Worm (Caenorhabditis elegans) whole organism, early embryonic: ENCODE results near the gene pac-1.

Experiments used
- B0310.2 ChIP-seq: sonication (generic microtip); optimal IDR thresholded peaks from 2 replicates; lab custom pipeline; 2016; ENCODE audit warnings: mild to moderate bottlenecking, missing genetic modification characterization, missing compliant biosample characterization
- F13C5.2 ChIP-seq: sonication (generic microtip); optimal IDR thresholded peaks from 2 replicates; lab custom pipeline; 2017; ENCODE audit warnings: mild to moderate bottlenecking, missing genetic modification characterization, inconsistent platforms, missing compliant biosample characterization
- aly-1 ChIP-seq: sonication (generic microtip); optimal IDR thresholded peaks from 2 replicates; lab custom pipeline; 2016; ENCODE audit warnings: missing genetic modification characterization, missing compliant biosample characterization
- ama-1 ChIP-seq: fragments of 150-350 bp; optimal IDR thresholded peaks from 2 replicates; lab custom pipeline; 2014
- ceh-13 ChIP-seq: fragments of 200-800 bp; sonication (Bioruptor generic); optimal IDR thresholded peaks from 2 replicates; lab custom pipeline; 2018; ENCODE audit warnings: mild to moderate bottlenecking, missing genetic modification characterization, missing compliant biosample characterization
- ceh-36 ChIP-seq: sonication (generic microtip); optimal IDR thresholded peaks from 2 replicates; lab custom pipeline; 2016; ENCODE audit warnings: missing genetic modification characterization, inconsistent platforms, missing compliant biosample characterization
- ets-7 ChIP-seq: sonication (generic microtip); optimal IDR thresholded peaks from 2 replicates; lab custom pipeline; 2016; ENCODE audit warnings: missing genotype, missing genetic modification characterization, missing compliant biosample characterization
- flt-1 ChIP-seq: fragments of 200-800 bp; sonication (Bioruptor generic); IDR thresholded peaks from 2 replicates; pipeline ENCODE4 v1.3.6; 2022; ENCODE audit warnings: missing genetic modification characterization, missing compliant biosample characterization
- hmbx-1 ChIP-seq: sonication (generic microtip); optimal IDR thresholded peaks from 2 replicates; lab custom pipeline; 2016; ENCODE audit warnings: mild to moderate bottlenecking, missing genetic modification characterization, missing compliant biosample characterization
- hmg-4 ChIP-seq: fragments of 200-800 bp; sonication (Bioruptor generic); optimal IDR thresholded peaks from 2 replicates; lab custom pipeline; 2018; ENCODE audit warnings: mild to moderate bottlenecking, missing genetic modification characterization, missing compliant biosample characterization
- hnd-1 ChIP-seq: sonication (generic microtip); optimal IDR thresholded peaks from 2 replicates; lab custom pipeline; 2016; ENCODE audit warnings: missing genetic modification characterization, missing compliant biosample characterization
- pes-1 ChIP-seq: fragments of 200-800 bp; sonication (Bioruptor generic); IDR thresholded peaks from 2 replicates; pipeline ENCODE4 v1.3.6; 2022; ENCODE audit warnings: missing genetic modification reagents, missing genetic modification characterization, missing compliant biosample characterization
- scrt-1 ChIP-seq: fragments of 200-800 bp; sonication (Bioruptor generic); IDR thresholded peaks from 2 replicates; pipeline ENCODE4 v1.3.6; 2022; ENCODE audit warnings: missing genetic modification characterization, missing compliant biosample characterization
- sea-1 ChIP-seq: fragments of 200-800 bp; sonication (Bioruptor generic); conservative IDR thresholded peaks from 2 replicates; pipeline ENCODE4 v1.3.6; 2022; ENCODE audit warnings: missing genetic modification characterization, missing compliant biosample characterization
- tbx-11 ChIP-seq: fragments of 200-800 bp; sonication (Bioruptor generic); IDR thresholded peaks from 2 replicates; pipeline ENCODE4 v1.3.6; 2022; ENCODE audit warnings: missing genetic modification characterization, missing compliant biosample characterization
- tbx-37 ChIP-seq: fragments of 200-800 bp; sonication (Bioruptor generic); conservative IDR thresholded peaks from 2 replicates; pipeline ENCODE4 v1.3.6; 2022; ENCODE audit warnings: missing genetic modification reagents, missing genetic modification characterization, missing compliant biosample characterization
- tra-4 ChIP-seq: sonication (generic microtip); optimal IDR thresholded peaks from 2 replicates; lab custom pipeline; 2017; ENCODE audit warnings: missing genetic modification characterization, missing compliant biosample characterization

The pac-1 gene

DNA sequence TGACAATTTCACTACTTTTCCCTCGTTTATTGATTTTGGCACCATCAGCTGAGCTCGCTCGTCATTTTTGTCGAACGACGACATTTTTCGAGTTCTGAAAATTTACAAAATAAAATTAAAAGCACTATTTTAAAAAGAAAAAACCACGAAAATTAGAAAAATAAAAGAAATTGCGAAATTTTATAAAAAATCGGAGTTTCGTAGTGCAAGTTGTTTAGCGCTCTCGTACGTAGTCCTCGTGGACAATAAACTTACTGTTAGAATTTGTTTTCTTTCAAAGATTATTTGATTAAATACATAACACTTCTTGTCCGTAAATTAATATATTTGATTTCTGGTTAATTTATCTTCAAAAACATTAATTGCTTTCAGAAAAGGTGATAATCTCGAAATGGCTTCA lies 4.6 kb upstream of the pac-1 start, which contains the start of the genes ess-2 and F42H10.2:
Gene ess-2, minus strand, starts transcription at position 99 of the 400 bp plus-strand sequence.
Gene F42H10.2, plus strand, starts transcription at position 367 of the 400 bp plus-strand sequence.
- TF ChIP-seq flt-1 (no peak), hmbx-1 (tag; lab: Kevin White, UChicago) (no peak), ama-1 (lab: Kevin White, UChicago) (no peak)

DNA sequence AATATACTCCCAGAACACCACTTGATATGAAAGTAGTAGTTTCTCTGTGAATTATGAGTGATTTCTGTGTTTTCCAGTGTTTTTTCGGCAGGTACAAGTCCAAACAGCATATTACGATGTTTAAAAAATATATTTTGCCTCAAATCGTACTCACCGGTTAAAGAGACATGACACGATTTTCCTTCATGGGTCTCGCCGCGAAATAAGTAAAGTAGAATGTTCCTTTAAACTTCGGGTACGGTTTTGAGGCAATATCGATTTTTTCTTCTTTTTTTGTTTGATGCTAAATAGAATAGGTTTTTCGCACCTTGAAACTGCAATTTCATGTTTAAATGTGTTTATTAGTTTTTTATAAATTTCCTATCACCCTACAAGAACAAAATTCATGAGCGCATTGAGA lies 2.9 kb upstream of the pac-1 start:
- no peak for TF ChIP-seq hmg-4 (GFP tag; lab: Kevin White, UChicago)
- no peak for TF ChIP-seq ama-1 (lab: Kevin White, UChicago)
- TF ChIP-seq F13C5.2 (tag; lab: Kevin White, UChicago): no peak
- TF ChIP-seq ets-7 (tag; lab: Kevin White, UChicago): no peak
- no peak for TF ChIP-seq B0310.2 (tag; lab: Kevin White, UChicago)
- TF ChIP-seq hnd-1: no peak
- no peak for TF ChIP-seq tbx-37 (GFP tag; lab: Robert Waterston, UW)
- no peak for TF ChIP-seq ceh-36 (tag; lab: Kevin White, UChicago)
- TF ChIP-seq tra-4 (tag; lab: Kevin White, UChicago): no peak

DNA sequence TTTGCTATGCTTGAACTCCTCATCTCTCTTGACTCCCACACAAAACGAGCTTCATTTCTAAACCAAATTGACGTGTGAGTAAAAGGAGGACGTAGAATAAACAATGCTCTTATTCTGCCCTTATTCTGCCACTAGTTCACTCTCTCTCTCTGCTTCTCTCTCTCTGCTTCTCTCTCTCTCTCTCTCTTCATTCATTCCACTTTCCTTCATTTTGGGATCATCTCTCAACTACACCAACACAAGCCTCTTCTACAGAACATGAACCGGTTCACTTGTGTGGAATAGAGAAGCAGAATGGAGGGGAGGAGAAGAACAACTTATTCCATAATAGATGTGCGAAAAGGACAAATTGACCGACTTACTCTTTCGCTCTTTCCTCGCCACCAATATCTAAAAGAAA lies 8.5 kb downstream of the pac-1 start:
- TF ChIP-seq hnd-1 (no peak), hmg-4 (GFP tag; lab: Kevin White, UChicago) (peak; percentile 7)

DNA sequence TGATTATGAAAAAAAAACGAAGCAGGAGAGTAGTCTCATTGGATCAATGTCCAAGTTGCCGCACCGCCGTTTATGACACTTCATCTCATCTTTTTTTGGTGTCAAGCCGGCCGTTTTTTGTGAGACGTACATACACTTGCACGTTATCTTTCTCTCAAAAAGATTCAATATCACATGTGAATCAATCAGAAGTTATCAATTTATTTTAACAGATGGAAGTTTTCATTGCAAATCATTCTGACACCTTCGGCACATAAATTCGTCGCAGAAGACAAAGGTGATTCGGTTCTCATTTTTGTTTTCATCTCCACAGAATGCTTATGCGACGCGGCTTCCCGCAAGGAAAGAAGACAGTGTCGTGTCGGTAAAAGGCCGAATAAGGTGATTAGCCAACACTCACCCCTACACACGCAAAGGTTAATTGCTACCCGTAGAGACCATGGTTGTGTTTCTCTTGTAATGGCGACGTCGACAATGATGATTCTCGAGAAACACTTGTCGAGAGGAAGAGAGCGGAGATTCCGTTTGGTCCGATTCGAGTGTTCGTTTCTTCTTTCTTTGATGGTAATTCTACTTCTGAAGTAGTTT lies 9.5 kb downstream of the pac-1 start:
- TF ChIP-seq ama-1 (lab: Kevin White, UChicago) (no peak), sea-1 (GFP tag; lab: Robert Waterston, UW) (0 out of 2 replicates have a peak, but pooled peaks have one; percentile 35)

DNA sequence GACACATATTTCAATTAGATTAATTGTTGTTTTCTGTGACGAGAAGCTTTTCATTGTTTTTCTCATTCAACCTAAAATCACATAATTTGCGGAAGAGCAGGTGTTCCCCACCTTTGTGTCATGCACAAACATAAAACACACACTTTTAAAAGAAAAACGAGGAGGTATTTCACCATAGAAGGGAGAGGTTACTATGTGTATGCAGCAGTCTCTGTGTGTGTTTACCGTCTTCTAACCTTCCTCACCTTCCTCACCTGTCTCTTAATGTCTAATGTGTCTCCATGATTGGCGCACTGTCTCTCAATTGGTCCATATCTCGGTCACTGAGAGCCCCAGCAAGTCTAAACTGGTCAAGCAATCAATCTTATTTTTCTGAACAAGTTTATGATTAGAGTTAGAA lies 11.5 kb downstream of the pac-1 start:
- no peak for TF ChIP-seq scrt-1 (GFP tag; lab: Robert Waterston, UW)
- no peak for TF ChIP-seq ceh-36 (tag; lab: Kevin White, UChicago)
- TF ChIP-seq tra-4 (tag; lab: Kevin White, UChicago): no peak
- TF ChIP-seq hmbx-1 (tag; lab: Kevin White, UChicago): no peak
- TF ChIP-seq hmg-4 (GFP tag; lab: Kevin White, UChicago): peak; percentile 33
- no peak for TF ChIP-seq ceh-13 (GFP tag; lab: Kevin White, UChicago)
- TF ChIP-seq ets-7 (tag; lab: Kevin White, UChicago): no peak

DNA sequence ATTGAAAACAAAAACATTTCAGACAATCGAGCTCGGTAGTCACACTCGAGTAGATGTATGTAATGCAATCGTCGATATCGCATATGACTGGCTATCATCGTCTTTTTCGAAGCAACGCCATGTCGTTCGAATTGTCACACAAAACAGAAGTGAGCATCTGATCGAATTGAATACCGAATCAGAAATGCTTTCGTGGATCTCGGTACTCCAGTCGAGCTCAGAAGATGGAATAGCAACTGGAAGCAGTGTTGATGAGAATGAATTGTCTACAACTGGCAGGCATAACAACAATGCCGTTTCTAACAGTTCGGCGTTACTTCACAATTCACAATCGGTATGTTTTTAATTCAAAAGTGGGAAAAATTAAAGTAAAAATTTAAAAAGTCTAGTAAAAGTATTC lies 14.4 kb downstream of the pac-1 start:
- no peak for TF ChIP-seq ama-1 (lab: Kevin White, UChicago)
- no peak for TF ChIP-seq hmbx-1 (tag; lab: Kevin White, UChicago)
- TF ChIP-seq tbx-37 (GFP tag; lab: Robert Waterston, UW): no peak
- no peak for TF ChIP-seq tbx-11

DNA sequence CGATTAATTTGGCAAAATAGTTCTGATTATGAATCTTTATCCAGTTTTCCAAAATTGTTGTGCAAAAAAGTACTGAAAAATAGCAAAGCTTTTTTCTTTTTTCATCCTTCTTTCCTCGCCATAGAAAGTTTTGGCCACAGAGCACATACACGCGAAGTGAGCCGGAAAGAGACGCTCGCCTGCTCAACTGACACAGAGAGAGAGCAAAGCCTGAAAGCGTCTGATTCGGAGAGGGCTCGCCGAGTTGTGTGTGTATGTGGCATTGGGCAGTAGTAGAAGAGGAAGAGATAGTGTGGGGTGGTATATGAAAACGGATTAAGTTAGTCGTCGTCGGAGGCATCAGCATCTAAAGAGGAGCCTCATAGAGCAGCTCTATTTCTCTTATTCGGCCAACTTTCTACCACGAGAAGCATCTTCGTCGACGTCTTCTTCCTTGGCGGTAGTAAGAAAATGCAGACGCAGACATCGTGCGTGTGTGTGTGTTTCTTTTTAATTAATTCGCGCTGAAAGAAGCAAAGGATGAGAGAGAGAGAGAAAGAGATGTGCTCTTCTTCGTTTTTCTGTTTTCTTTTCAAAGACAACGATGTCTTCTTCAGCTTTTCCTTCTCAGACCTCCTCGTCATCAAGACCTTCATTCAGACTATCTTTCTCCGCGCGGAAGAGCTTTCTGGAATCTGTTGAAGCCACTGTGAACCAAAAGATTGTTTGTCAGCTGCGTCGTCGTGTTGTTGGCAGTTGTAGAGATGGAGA lies 15.0 kb downstream of the pac-1 start:
- TF ChIP-seq ets-7 (tag; lab: Kevin White, UChicago): no peak
- no peak for TF ChIP-seq scrt-1 (GFP tag; lab: Robert Waterston, UW)
- no peak for TF ChIP-seq hmbx-1 (tag; lab: Kevin White, UChicago)
- no peak for TF ChIP-seq pes-1 (GFP tag; lab: Robert Waterston, UW)
- no peak for TF ChIP-seq aly-1 (tag; lab: Kevin White, UChicago)
- no peak for TF ChIP-seq hnd-1
- TF ChIP-seq ceh-13 (GFP tag; lab: Kevin White, UChicago): no peak
- no peak for TF ChIP-seq flt-1
- no peak for TF ChIP-seq ama-1 (lab: Kevin White, UChicago)
- no peak for TF ChIP-seq hmg-4 (GFP tag; lab: Kevin White, UChicago)
- TF ChIP-seq tbx-37 (GFP tag; lab: Robert Waterston, UW): no peak

DNA sequence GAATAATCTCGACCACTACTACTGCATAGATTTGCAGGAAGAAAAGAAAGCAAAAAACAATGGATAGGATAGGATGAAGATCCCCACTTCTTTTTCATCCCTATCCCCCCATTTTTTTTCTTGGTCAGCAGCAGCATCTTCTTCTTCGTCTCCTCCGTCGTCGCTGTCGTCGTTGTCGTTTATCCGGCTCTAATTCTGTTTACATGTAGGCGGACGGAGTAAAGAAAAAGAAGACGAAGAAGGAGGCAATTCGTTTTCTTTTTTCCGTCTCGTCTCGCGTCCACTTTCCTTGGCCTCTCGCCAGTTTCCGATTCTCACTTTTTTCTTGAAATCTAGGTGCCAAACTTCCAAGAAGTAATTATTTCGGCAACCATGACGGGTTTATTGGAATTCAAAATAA lies 16.9 kb downstream of the pac-1 start:
- peak; percentile 23 for TF ChIP-seq hmg-4 (GFP tag; lab: Kevin White, UChicago)
- no peak for TF ChIP-seq sea-1 (GFP tag; lab: Robert Waterston, UW)

DNA sequence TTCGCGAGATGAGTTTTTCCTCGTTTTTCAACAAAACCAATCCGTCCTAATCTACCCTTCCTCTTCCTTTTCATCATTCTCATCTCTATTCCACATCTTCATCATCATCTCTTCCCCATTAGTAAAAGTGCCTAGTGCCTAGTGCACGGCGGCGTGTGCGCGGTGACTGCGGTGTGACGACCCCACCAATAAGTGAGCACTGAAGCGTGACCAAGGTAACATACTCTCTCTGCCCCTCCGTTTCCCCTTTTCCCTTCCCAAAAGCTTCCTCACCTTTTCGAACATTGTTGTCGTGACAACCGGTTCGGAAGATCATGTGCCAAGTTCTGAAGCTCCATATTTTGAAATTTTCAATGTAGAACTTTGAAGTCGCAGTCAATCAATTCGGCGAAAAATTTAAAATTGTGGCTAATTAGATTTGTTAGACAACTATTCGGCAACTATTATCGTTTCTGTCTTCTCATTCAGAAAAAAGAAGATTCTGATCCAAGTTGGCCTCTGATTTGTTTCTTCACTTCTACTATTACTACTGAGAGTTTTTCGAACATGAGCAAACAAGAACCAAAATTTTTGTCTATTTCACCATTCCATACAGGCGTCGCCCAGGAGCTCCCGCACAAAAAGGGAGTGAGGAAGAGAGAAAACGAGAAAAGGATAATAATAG lies 17.6 kb downstream of the pac-1 start:
- TF ChIP-seq ets-7 (tag; lab: Kevin White, UChicago): no peak
- no peak for TF ChIP-seq ama-1 (lab: Kevin White, UChicago)
- TF ChIP-seq scrt-1 (GFP tag; lab: Robert Waterston, UW): no peak
- no peak for TF ChIP-seq hmg-4 (GFP tag; lab: Kevin White, UChicago)
- TF ChIP-seq pes-1 (GFP tag; lab: Robert Waterston, UW): no peak
- no peak for TF ChIP-seq tra-4 (tag; lab: Kevin White, UChicago)
- no peak for TF ChIP-seq aly-1 (tag; lab: Kevin White, UChicago)
- TF ChIP-seq ceh-36 (tag; lab: Kevin White, UChicago): no peak
- TF ChIP-seq tbx-11: no peak
- TF ChIP-seq flt-1: no peak
